Fruit fly (Drosophila melanogaster): Measurements from ENCODE around the gene CG45099.

Gene CG45099

DNA sequence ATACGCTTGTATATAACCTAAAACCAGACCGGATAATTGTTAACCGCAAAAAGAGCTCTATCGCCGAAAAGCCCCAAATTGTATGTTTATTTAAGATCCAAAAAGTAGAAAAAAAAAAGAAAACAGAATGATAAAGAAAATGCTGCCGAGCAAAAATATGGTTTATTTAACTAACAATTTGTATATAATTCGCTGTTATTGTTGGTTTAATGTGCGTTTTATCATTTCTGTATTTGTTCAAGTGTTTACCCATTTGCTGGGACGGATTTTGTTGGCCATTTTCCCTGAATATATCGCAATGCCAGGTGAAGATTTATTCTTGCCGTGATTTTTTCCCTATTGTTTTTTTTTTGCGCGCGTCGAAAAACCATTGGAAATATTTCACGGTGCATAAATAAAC is 23.0 kb upstream of the CG45099 start:
- TF ChIP-seq CG11902 (GFP tag; optimal IDR thresholded peaks at IDR 0.05) (no peak), CG15336 (GFP tag; IDR thresholded peaks at IDR 0.05) (no peak), Blimp-1 (GFP tag; optimal IDR thresholded peaks at IDR 0.05) (no peak), achi (GFP tag; optimal IDR thresholded peaks at IDR 0.05) (no peak), fkh (GFP tag; optimal IDR thresholded peaks at IDR 0.05) (peak; percentile 70), Sox14 (GFP tag; optimal IDR thresholded peaks at IDR 0.05) (no peak), Met (GFP tag; optimal IDR thresholded peaks at IDR 0.05) (no peak), Sox102F (GFP tag; optimal IDR thresholded peaks at IDR 0.05) (peak; percentile 3), CG16779 (tag; optimal IDR thresholded peaks at IDR 0.05) (no peak), Ets21C (GFP tag; optimal IDR thresholded peaks at IDR 0.05) (no peak)

DNA sequence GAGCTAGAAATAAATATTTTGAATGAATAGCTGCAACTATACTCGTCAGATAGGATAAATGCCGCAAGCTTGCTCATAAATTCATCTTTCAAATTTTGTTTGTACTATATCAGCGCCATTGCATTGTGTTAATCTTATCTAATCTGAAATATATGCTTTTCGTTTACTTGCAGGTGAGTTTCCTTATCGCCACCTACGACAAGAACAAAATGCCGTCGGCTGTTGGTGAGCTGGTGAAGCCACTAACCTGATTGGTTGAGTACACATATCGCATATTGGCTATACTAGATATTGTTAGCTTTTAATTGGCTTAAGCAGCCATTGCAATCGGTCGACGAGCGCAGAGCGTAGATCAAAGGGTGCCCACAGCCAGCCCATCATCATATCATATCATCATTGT is 19.7 kb upstream of the CG45099 start:
- TF ChIP-seq CG8119 (GFP tag; IDR thresholded peaks at IDR 0.05), result no peak
- peak; percentile 30 for TF ChIP-seq fkh (GFP tag; optimal IDR thresholded peaks at IDR 0.05)

DNA sequence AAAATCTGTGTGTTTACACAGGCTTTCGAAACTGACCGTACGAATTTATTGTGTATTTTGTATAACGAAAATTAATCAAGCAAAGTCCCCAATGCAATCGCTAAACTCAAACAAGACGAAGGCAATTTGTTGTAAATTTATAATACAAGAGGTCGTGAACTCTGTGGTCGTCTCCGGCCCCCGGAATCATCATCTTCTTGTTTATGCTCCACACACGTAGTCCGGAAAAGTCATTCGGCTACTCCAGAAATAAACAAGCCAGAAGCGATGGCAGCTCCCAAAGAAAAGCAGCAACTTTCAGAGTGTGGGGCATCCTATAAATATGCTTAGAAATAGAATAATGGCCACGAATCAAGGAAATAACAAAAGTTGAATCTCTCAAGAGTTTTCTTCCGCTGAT is 19.1 kb upstream of the CG45099 start:
- no peak for TF ChIP-seq CG6792 (GFP tag; optimal IDR thresholded peaks at IDR 0.05)
- no peak for TF ChIP-seq CG8119 (GFP tag; IDR thresholded peaks at IDR 0.05)
- no peak for TF ChIP-seq net (GFP tag; optimal IDR thresholded peaks at IDR 0.05)
- no peak for TF ChIP-seq CG1621 (tag; optimal IDR thresholded peaks at IDR 0.05)
- no peak for TF ChIP-seq CG4318 (GFP tag; optimal IDR thresholded peaks at IDR 0.05)
- TF ChIP-seq CG3919 (GFP tag; optimal IDR thresholded peaks at IDR 0.05), result no peak
- TF ChIP-seq CG6276 (GFP tag; optimal IDR thresholded peaks at IDR 0.05), result no peak
- TF ChIP-seq lz (GFP tag; optimal IDR thresholded peaks at IDR 0.05), result no peak
- TF ChIP-seq Sox15 (GFP tag; optimal IDR thresholded peaks at IDR 0.05), result no peak

DNA sequence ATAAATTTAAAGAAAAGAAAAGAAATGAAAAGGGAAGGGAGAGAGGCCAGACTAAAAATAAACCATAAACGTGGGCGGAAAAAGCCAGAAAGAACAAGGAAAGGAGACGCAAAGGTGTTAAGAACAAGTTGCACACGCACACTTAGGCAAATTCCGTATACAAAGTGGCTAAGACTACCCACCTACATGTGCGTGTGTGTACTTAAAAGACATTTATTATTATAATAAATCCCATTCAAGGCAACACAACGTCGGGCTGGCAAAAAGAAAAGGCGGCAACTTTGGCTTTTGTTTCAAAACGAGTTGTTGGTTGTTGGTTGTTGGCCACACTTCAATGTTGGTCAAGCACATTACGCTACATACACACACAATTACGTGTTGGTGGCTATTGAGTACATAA is 18.1 kb upstream of the CG45099 start:
- TF ChIP-seq dsx (GFP tag; optimal IDR thresholded peaks at IDR 0.05; ENCODE audit: poor library complexity, severe bottlenecking) (peak; percentile 17), dac (GFP tag; optimal IDR thresholded peaks at IDR 0.05) (no peak), CG10669 (GFP tag; optimal IDR thresholded peaks at IDR 0.05) (no peak)

DNA sequence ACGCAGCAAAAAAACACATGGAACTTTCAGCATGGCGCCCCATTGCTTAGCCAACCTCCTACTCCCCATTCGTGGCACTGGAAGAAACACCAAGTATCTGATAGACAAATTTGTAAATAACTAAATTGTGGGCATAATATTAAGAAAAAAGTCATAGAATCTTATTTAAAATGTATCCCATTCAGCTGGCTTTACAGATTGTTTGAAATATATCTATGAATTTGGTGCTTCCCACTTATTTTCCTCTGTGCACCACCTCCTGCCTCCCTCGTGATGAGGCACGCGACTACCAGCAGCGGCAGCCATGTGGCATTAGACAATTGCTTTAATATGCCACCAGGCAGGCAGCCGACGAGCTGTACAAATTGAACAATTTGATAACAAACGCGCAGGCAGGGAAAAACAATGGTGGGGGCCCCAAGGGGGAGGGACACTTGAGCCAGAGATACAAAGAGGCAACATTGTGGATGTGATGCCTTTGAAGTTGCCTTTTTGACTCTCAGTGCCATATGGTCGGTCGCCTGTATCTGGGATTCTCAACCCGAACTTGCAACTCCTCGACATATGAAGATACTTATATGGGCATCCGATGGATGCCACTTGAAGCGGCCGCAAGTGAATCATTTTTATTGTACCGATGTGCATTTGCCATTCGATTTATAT is 15.2 kb upstream of the CG45099 start:
- TF ChIP-seq spab (GFP tag; optimal IDR thresholded peaks at IDR 0.05), result peak; percentile 41
- peak; percentile 51 for TF ChIP-seq pdm3 (GFP tag; optimal IDR thresholded peaks at IDR 0.05)
- TF ChIP-seq Lpt (GFP tag; optimal IDR thresholded peaks at IDR 0.05), result peak; percentile 65
- TF ChIP-seq CG3919 (GFP tag; optimal IDR thresholded peaks at IDR 0.05), result peak; percentile 61
- no peak for TF ChIP-seq Eip93F (GFP tag; optimal IDR thresholded peaks at IDR 0.05)
- TF ChIP-seq Hr38 (GFP tag; optimal IDR thresholded peaks at IDR 0.05), result no peak
- TF ChIP-seq Hr4 (GFP tag; optimal IDR thresholded peaks at IDR 0.05), result peak; percentile 79
- peak; percentile 1 for TF ChIP-seq vri (GFP tag; optimal IDR thresholded peaks at IDR 0.05)
- TF ChIP-seq svp (GFP tag), result no peak
- TF ChIP-seq achi (GFP tag; optimal IDR thresholded peaks at IDR 0.05), result peak; percentile 61
- TF ChIP-seq CG10669 (GFP tag; optimal IDR thresholded peaks at IDR 0.05), result peak; percentile 52
- peak; percentile 56 for TF ChIP-seq Sox14 (GFP tag; optimal IDR thresholded peaks at IDR 0.05)
- no peak for TF ChIP-seq CG1621 (tag; optimal IDR thresholded peaks at IDR 0.05)
- TF ChIP-seq esn (GFP tag; optimal IDR thresholded peaks at IDR 0.05), result peak; percentile 53
- peak; percentile 87 for TF ChIP-seq CG15336 (GFP tag; IDR thresholded peaks at IDR 0.05)
- no peak for TF ChIP-seq fd85E (GFP tag; optimal IDR thresholded peaks at IDR 0.05)
- TF ChIP-seq topi (GFP tag; optimal IDR thresholded peaks at IDR 0.05), result peak; percentile 31
- TF ChIP-seq CG6163 (GFP tag; IDR thresholded peaks at IDR 0.05), result peak; percentile 72
- peak; percentile 36 for TF ChIP-seq acj6 (GFP tag; optimal IDR thresholded peaks at IDR 0.05)
- TF ChIP-seq CG32006 (GFP tag; optimal IDR thresholded peaks at IDR 0.05), result peak; percentile 83
- TF ChIP-seq CG31627 (GFP tag; optimal IDR thresholded peaks at IDR 0.05), result peak; percentile 11
- TF ChIP-seq salr (GFP tag; optimal IDR thresholded peaks at IDR 0.05), result peak in 1 of 2 experiments; percentile 50
- peak; percentile 39 for TF ChIP-seq Met (GFP tag; optimal IDR thresholded peaks at IDR 0.05)
- TF ChIP-seq eg (GFP tag; IDR thresholded peaks at IDR 0.05), result peak; percentile 82
- TF ChIP-seq Ets21C (GFP tag; optimal IDR thresholded peaks at IDR 0.05), result no peak
- peak; percentile 15 for TF ChIP-seq lz (GFP tag; optimal IDR thresholded peaks at IDR 0.05)
- peak; percentile 39 for TF ChIP-seq dac (GFP tag; optimal IDR thresholded peaks at IDR 0.05)
- TF ChIP-seq CG6808 (GFP tag; optimal IDR thresholded peaks at IDR 0.05), result peak; percentile 23
- no peak for TF ChIP-seq CG11902 (GFP tag; optimal IDR thresholded peaks at IDR 0.05)
- peak; percentile 28 for TF ChIP-seq CG11762 (GFP tag; optimal IDR thresholded peaks at IDR 0.05; ENCODE audit: insufficient read depth)
- peak; percentile 35 for TF ChIP-seq CG3032 (tag; optimal IDR thresholded peaks at IDR 0.05)
